Fruit fly (Drosophila melanogaster) ovary, adult (tissue): Measurements from ENCODE around the gene Sgs1.

ENCODE experiments used
- CG17801 ChIP-seq: fragments of 200-800 bp; optimal IDR thresholded peaks from 2 replicates; lab custom pipeline; 2019; ENCODE audit warnings: missing biosample characterization, mild to moderate bottlenecking, missing genetic modification characterization, moderate library complexity; ENCODE audit not compliant: partially characterized antibody

Gene Sgs1

DNA sequence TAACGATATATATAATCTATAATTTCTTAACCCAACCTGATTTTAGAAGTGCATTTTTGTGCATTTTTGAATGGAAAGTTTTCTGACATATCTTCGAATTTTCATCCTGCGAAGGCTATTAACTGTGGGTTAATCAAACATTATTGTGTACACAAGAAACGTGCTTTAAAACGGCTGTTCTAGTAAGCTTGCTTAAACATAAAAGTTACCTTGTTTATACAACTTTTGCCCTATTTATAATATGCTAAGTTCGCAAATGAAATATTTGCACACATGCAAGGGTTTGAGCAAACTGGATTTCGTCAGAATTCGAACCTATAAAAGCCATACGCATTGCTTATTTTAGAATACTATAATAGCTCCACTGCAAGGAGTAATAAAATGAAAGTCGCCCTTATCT is at the start of gene Sgs1:
Gene Sgs1 (plus strand): TSS at position 350 of the 400 bp plus-strand sequence.
- no peak for TF ChIP-seq CG17801 (GFP tag; lab: Kevin White, UChicago)

DNA sequence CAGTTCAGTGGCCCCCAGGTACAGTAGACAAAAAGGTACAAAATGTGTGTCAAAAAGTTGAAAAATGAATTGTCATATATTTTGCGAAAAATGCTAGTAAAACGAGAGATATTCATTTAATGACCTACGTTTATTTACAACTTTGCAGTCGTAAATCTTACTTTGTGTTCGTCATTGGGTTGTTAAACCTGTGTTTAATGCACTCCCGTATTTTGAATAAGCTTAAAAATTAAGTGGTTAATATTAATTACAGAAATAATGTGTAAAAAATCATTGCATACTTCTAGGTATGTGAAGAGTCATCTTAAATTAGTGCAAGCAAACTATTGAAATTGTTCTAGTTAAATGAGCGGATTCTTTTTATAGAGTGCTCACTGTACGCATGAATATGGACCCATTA is 48.7 kb upstream of the Sgs1 start:
- TF ChIP-seq CG17801 (GFP tag; lab: Kevin White, UChicago), result no peak

DNA sequence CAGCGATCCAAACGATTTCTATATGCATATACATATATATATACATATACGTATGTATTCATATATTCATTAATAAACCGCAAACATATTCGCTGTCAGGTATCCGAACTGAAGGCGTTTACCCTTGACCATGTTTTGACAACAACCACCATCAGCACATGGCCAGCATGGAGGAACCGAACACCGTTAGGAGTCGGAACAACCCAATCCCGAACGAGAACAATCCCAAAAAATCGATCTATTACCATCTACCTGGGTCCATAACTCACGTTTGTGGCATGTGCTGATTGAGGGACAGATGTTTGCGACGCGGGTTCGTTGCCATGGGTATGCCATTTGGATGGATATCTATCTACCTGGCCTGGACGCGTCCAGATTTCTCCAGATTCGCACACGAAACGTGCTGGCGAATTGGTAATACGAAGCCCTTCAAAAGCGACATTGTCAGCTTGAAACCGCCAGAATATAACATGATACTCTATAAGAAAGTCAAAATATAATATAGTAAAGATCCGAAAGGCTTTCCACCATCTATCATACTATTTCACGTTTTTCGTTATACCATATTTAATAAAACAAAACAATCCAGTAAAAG is 47.7 kb upstream of the Sgs1 start, which contains the start of gene CG15625:
Gene CG15625 (plus strand): TSS at position 545 of the 595 bp plus-strand sequence.
- no peak for TF ChIP-seq CG17801 (GFP tag; lab: Kevin White, UChicago)

DNA sequence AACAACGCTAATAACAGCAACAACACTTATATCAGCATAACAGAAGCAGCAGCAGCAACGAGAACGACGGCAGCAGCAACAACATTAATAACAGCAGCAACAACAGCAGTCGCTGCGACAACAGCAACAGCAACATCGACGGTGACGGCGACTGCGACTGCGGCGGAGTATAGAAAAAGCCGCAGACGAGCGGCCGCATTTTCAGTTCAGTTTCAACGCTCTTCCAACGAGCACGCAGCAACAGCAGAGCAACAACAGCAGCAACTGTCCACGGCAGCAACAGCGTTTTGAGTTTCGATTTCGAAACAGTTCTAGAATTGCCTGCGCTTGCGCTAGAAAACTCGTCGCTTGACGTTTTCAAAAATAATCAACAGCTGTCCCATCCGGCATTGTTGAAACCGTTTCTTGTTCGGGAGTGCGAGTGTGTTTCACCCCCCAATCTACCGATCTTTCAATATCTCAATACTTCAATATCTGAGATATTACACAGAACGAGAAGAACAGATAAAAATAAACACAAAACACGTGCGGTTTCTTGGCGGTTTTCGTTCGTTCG is 45.2 kb upstream of the Sgs1 start, which contains the start of gene CG3036:
Gene CG3036 (plus strand): TSS at position 199 of the 556 bp plus-strand sequence.
- TF ChIP-seq CG17801 (GFP tag; lab: Kevin White, UChicago), result peak; percentile 39

DNA sequence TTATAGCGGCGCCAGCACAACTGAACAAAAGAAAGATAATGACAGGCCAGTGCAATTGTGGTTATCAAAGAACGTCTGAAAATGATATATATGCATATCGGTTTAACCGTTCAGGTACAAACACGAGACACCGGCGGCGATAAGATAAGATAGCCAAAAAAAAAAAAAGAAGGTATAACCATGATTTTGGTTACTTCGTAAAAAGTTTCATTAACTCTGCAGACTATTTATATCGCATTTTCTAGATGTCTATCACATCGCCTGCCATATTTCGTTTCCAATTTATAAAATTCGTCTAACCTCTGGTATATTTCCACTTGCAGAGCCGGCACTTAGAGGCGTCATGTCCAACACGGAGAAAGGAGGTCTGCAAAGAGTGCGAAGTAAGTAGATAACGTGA is 43.6 kb upstream of the Sgs1 start:
- TF ChIP-seq CG17801 (GFP tag; lab: Kevin White, UChicago), result no peak

DNA sequence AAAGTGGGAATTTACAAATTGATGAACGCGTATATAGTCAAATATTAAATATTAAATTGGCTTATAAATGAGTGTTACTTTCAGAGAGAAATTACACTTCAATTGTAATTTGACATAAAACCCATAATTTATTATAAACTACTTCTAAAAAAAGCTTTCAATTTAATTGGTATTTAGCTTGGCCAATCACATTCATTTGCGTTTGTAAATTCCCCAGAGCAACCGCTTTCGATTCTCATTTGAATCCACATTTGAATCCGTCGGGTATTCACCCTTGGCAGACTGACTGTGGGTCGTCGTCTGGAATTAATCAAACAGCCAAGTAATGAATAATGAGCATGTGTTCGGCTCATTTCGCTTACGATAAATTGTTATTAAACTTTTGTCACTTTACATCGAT is 41.3 kb upstream of the Sgs1 start:
- no peak for TF ChIP-seq CG17801 (GFP tag; lab: Kevin White, UChicago)

DNA sequence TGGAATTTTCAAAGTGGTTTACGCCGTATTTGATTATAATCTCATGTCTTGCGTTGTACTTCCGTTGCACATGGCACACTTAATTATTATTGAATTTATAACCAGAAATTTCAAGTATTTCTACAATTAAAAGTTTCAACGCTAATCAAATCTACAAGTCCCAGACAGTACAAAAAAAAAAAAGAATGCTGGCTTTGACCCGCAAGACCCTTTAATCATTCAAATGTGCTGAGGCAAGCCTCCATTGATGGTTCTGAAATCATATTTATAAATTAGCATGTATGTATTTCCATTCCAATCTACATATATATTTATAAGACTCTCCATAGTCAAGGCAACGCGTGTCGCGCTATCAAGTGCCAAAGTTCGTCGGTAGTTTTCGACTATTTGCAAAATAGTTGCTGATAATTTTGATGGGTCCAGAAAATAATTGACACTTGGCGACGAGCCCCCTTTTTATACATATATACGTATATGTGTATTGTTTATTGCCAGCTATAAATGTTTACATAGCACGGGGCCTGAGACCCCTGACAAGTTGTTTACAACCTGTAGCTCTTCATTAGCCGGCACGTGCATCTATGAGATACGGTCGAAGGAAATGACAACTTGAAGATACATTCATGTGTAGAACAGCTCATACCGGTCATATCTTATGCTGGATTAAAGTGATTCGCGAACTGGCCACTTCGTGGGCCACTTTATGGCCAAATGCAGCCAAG is 40.6 kb upstream of the Sgs1 start:
- no peak for TF ChIP-seq CG17801 (GFP tag; lab: Kevin White, UChicago)

DNA sequence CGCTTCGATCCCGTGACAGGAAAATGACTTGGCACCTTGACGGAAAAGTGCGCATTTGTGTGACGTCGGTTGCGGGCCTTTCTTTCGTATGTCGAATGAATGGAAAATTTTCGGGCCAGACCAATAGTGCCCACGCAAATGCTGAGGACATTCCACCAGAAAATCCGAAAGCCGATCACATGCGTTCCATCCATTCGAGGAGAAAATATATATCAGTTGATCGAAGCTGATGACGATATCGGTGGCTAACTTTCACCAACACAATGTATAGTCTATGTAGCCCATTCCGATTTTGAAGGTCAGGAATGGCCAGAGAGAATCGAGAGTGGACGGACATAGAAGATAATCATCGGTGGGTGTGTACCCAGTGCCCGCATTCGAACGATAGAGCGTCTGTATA is 39.0 kb upstream of the Sgs1 start:
- no peak for TF ChIP-seq CG17801 (GFP tag; lab: Kevin White, UChicago)

DNA sequence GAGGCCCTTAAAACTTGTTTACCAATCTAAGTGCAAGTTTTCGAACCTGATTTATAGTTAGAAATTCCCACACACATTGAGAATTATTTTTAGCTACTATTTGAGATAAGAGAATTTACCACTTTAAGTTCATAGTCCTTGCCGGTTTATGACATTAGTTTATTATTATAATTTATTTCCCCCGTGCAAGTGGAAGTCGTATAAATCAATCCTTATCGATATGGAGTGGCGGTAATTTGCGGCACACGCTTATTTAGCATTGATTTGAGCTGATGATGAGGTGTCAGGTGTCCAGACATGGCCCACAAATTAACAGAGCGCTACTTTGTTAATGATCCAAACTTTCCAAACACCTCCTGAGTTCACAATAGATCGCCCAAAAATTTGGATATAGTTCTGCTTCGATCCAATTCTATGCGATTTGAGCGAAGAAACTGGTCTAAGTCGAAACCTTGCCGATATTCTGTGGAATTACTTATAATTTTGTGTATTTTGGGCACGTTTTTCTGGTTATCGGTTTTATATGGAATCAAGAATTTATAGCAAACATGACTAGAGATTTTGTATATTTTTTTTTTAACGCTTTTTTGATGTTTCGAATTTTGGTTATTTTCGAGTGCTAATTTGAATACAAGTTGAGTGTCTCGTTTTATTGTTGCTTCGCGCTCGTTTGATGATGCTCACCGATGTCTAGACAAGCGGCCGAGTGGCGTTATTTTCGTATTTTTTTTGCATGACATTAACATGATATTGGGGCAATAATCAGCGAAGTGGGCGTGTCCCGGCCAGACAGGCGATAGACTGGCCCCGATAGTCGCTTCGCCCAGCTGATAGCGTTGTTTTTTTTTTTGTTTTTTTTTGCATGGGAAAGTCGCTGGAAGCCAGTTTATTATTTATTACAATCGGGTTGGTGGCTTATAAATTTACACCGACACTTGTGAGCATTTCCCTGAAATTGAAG is 37.3 kb upstream of the Sgs1 start:
- no peak for TF ChIP-seq CG17801 (GFP tag; lab: Kevin White, UChicago)

DNA sequence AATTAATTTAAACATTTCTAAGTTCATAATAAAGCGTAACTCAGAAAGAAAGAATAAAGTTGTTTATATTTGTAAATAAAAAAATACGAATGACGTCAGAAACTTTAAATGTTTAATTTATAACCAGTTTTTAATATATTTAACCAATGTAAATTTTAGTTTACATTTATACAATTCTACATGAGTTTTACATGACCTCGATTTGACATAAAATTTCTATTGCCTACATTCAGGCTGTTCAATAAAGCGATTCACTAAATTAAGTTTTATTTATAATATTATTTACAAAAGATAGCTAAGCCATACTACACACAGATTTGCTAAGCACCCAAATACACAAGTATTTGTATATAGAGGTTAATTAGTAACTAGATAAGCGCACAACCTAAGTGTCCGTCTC is 33.4 kb upstream of the Sgs1 start:
- TF ChIP-seq CG17801 (GFP tag; lab: Kevin White, UChicago), result no peak

DNA sequence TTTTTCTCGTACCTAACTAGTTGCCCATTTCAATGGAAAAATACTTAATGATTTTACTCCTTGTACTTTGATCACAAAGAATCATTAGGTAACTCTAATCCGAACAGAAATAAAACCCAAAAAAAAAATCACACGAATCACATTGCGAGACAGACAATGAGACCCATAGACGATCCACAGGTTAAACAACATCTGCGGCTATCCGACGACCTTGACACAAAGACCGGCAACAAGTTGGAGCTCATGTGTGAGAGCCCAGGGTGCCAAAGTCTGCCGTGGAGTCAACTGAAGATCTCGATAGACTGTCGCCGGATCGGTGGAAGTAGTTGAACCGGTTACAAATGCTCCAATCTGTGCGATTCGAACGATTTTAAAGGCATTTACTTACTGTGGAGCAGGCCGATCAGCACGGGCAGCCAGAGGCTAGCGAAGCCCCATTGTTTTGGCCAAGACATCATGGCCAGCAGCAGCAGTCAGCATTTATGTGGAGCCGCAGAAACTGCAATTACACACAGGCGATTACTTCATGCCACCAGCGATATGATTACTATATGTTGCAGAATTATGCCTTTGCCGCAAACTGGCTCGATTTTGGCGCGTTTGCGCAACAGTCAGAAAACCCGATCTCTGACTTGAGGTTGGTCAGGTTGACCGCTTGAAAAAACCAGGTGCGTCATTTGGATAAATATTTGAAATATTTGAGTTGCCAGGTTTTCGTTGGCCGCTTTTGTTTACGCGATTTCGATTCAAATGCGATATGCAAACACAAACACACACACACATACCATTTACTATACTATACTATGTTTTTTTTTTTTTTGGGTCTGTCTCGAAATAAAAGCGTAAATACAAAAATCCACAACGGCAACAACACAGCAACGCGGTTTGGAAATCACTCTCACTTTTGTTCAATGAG is 31.6 kb upstream of the Sgs1 start:
- no peak for TF ChIP-seq CG17801 (GFP tag; lab: Kevin White, UChicago)

DNA sequence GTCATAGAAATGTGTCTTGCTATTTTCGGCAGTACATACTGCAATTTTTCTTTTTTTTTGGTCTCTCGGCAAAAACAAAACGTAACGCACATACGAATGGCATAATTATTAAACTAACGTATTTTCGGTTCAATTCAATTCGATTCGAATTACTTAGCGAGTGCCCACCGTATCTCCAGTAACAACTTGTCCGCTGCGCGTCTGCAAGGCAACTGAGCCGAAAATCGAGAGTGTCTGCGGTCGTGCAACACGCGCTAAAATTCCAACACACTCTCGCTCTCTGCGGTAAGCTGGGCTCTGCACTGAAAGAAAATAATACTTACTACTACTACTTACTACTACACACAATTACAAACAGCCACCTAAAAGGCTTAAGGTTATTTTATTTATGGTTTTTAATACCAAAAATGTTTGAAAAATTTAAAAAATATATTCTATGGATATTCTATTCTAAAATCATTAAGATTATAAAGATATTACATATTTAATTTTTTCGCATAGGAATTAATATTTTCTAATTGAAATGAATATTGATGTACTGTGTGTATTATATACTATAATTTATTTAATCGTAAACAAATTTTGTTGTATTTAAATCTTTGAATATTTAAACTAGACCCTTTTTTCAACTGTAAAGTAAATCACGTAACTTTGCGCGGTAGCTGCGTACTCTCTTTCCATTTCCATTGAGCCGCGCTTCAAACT is 30.5 kb upstream of the Sgs1 start, which contains the start of gene snsl:
Gene snsl (minus strand): TSS at position 217 of the 705 bp plus-strand sequence.
- peak; percentile 64 for TF ChIP-seq CG17801 (GFP tag; lab: Kevin White, UChicago)

DNA sequence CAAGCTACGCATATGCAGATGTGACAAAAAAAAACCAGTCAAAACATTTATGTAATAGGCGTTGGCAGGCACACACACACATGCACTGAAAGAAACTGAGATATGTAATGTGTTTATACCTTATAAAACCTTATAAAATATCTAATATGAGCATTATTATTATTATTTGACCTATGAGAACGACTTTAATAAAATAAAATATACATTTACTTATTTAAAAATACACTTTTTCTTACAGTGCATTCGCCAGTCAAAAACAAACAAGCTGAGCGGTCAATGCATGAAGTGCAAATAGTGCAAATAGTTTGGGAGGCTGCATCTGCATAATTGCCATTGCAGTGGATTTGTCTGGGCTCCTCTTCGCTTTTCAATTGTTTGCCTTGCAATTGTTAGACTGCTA is 29.2 kb upstream of the Sgs1 start:
- TF ChIP-seq CG17801 (GFP tag; lab: Kevin White, UChicago), result peak; percentile 79
